Worm (Caenorhabditis elegans) whole organism, L3 larva: ENCODE results near the gene Y66A7A.7.

ENCODE experiments used
- R02D3.7 ChIP-seq: fragments of 150-350 bp; optimal IDR thresholded peaks from 2 replicates; lab custom pipeline; 2014; ENCODE audit warnings: missing biosample characterization, missing genetic modification characterization
- ceh-16 ChIP-seq: sonication (generic microtip); optimal IDR thresholded peaks from 2 replicates; lab custom pipeline; 2017; ENCODE audit warnings: missing biosample characterization, missing genetic modification characterization
- ceh-28 ChIP-seq: fragments of 150-350 bp; optimal IDR thresholded peaks from 2 replicates; lab custom pipeline; 2014; ENCODE audit warnings: missing biosample characterization, missing genetic modification reagents, missing genetic modification characterization
- daf-12 ChIP-seq: fragments of 150-350 bp; optimal IDR thresholded peaks from 2 replicates; lab custom pipeline; 2014; ENCODE audit warnings: missing biosample characterization, missing genetic modification reagents, missing genetic modification characterization
- egl-27 ChIP-seq: sonication (generic microtip); optimal IDR thresholded peaks from 4 replicates; lab custom pipeline; 2017; ENCODE audit warnings: missing biosample characterization, missing genetic modification reagents, missing genetic modification characterization
- egl-5 ChIP-seq: fragments of 150-350 bp; optimal IDR thresholded peaks from 2 replicates; lab custom pipeline; 2017; ENCODE audit warnings: missing biosample characterization, missing genetic modification reagents, missing genetic modification characterization, inconsistent platforms
- elt-1 ChIP-seq: fragments of 150-350 bp; optimal IDR thresholded peaks from 2 replicates; lab custom pipeline; 2014; ENCODE audit warnings: missing biosample characterization, missing genetic modification characterization
- elt-2 ChIP-seq: sonication (generic microtip); optimal IDR thresholded peaks from 2 replicates; lab custom pipeline; 2016; ENCODE audit warnings: missing genetic modification reagents, mild to moderate bottlenecking, missing genetic modification characterization, missing compliant biosample characterization
- elt-3 ChIP-seq, 3 experiments: fragments of 150-350 bp in 1 of 3; sonication (generic microtip) in 2 of 3; optimal IDR thresholded peaks; 2 replicates in 2 of 3; 4 replicates in 1 of 3; lab custom pipeline; 2014 to 2017; ENCODE audit warnings: missing biosample characterization in 3 of 3, missing genetic modification characterization in 3 of 3
- eor-1 ChIP-seq, 2 experiments: fragments of 150-350 bp; optimal IDR thresholded peaks; 2 replicates each; lab custom pipeline; 2014 to 2018; ENCODE audit warnings: missing biosample characterization in 2 of 2, missing genetic modification characterization in 2 of 2
- fkh-10 ChIP-seq: sonication (generic microtip); optimal IDR thresholded peaks from 2 replicates; lab custom pipeline; 2017; ENCODE audit warnings: missing biosample characterization, missing genetic modification reagents, missing genetic modification characterization
- fkh-2 ChIP-seq: fragments of 150-350 bp; optimal IDR thresholded peaks from 2 replicates; lab custom pipeline; 2014; ENCODE audit warnings: missing biosample characterization, missing genetic modification reagents, missing genetic modification characterization
- fos-1 ChIP-seq: fragments of 150-350 bp; optimal IDR thresholded peaks from 2 replicates; lab custom pipeline; 2014; ENCODE audit warnings: missing biosample characterization, missing genetic modification characterization
- jun-1 ChIP-seq: fragments of 150-350 bp; optimal IDR thresholded peaks from 2 replicates; lab custom pipeline; 2014; ENCODE audit warnings: missing biosample characterization, missing genetic modification reagents, missing genetic modification characterization
- lin-39 ChIP-seq: fragments of 150-350 bp; optimal IDR thresholded peaks from 2 replicates; lab custom pipeline; 2018; ENCODE audit warnings: missing biosample characterization, missing genetic modification reagents, missing genetic modification characterization
- mml-1 ChIP-seq: fragments of 150-350 bp; sonication (generic microtip); optimal IDR thresholded peaks from 3 replicates; lab custom pipeline; 2014; ENCODE audit warnings: missing biosample characterization, missing genetic modification characterization
- nfya-1 ChIP-seq: sonication (generic microtip); optimal IDR thresholded peaks from 2 replicates; lab custom pipeline; 2017; ENCODE audit warnings: missing genetic modification characterization, mild to moderate bottlenecking, missing compliant biosample characterization, antibody characterized with exemption, moderate library complexity; ENCODE audit not compliant: insufficient read depth
- nhr-11 ChIP-seq: fragments of 150-350 bp; optimal IDR thresholded peaks from 2 replicates; lab custom pipeline; 2014; ENCODE audit warnings: missing biosample characterization, missing genetic modification characterization
- nhr-23 ChIP-seq: fragments of 150-350 bp; optimal IDR thresholded peaks from 2 replicates; lab custom pipeline; 2014; ENCODE audit warnings: missing biosample characterization, missing genetic modification reagents, missing genetic modification characterization
- nhr-237 ChIP-seq: fragments of 150-350 bp; optimal IDR thresholded peaks from 2 replicates; lab custom pipeline; 2014; ENCODE audit warnings: missing biosample characterization, missing genetic modification characterization
- nhr-25 ChIP-seq: sonication (generic microtip); optimal IDR thresholded peaks from 2 replicates; lab custom pipeline; 2017; ENCODE audit warnings: missing biosample characterization, missing genetic modification characterization
- nhr-43 ChIP-seq: sonication (generic microtip); optimal IDR thresholded peaks from 2 replicates; lab custom pipeline; 2016; ENCODE audit warnings: mild to moderate bottlenecking, missing genetic modification characterization, missing compliant biosample characterization; ENCODE audit not compliant: poor library complexity, severe bottlenecking
- nhr-76 ChIP-seq: fragments of 150-350 bp; sonication (generic microtip); optimal IDR thresholded peaks from 5 replicates; lab custom pipeline; 2014; ENCODE audit warnings: missing biosample characterization, missing genetic modification characterization
- sea-2 ChIP-seq: fragments of 150-350 bp; sonication (generic microtip); optimal IDR thresholded peaks from 4 replicates; lab custom pipeline; 2014; ENCODE audit warnings: missing biosample characterization, missing genetic modification reagents, missing genetic modification characterization
- skn-1 ChIP-seq: fragments of 150-350 bp; optimal IDR thresholded peaks from 2 replicates; lab custom pipeline; 2014; ENCODE audit warnings: missing biosample characterization, missing genetic modification characterization
- unc-62 ChIP-seq: fragments of 150-350 bp; sonication (generic microtip); optimal IDR thresholded peaks from 4 replicates; lab custom pipeline; 2014; ENCODE audit warnings: missing biosample characterization, missing genetic modification reagents, missing genetic modification characterization
- ztf-11 ChIP-seq: fragments of 150-350 bp; optimal IDR thresholded peaks from 2 replicates; lab custom pipeline; 2014; ENCODE audit warnings: missing biosample characterization, missing genetic modification characterization

The Y66A7A.7 gene

ce11 chrIII:11616446-11616845 is 12.8 kb downstream of the Y66A7A.7 start, which contains the start of gene ceh-91:
ceh-91 (plus strand) TSS chrIII:11616746.
- no peak for TF ChIP-seq nhr-11 (tag; lab: Kevin White, UChicago)
- no peak for TF ChIP-seq nhr-237 (tag; lab: Kevin White, UChicago)
- no peak for TF ChIP-seq nhr-25 (tag; lab: Kevin White, UChicago)
- no peak for TF ChIP-seq R02D3.7 (tag; lab: Kevin White, UChicago)
- no peak for TF ChIP-seq daf-12 (tag; lab: Kevin White, UChicago)
- no peak for TF ChIP-seq fkh-10
- TF ChIP-seq ceh-16 (tag; lab: Kevin White, UChicago), result no peak

ce11 chrIII:11615802-11616201 is 13.5 kb downstream of the Y66A7A.7 start:
- no peak for TF ChIP-seq fkh-10

DNA sequence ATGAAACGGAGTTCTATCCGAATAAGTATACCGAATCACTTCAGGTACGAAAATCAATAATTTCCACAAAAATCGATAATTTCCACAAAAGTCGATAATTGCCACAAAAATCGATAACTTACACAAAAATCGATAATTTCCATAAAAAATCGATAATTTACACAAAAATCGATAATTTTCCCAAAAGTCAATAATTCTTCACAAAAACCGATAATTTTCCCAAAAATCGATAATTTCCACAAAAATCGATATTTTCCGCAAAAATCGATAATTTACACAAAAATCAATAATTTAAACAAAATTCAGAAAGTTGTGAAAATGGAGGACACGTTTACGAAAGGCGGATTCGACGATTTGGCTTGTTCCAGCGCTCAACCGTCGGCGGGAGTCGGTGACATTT is 14.4 kb downstream of the Y66A7A.7 start:
- TF ChIP-seq elt-3 (tag; optimal IDR thresholded peaks at IDR 0.05; lab: Kevin White, UChicago), result no peak
- no peak for TF ChIP-seq elt-1
- TF ChIP-seq ceh-28, result peak; percentile 99
- no peak for TF ChIP-seq mml-1 (tag; lab: Kevin White, UChicago)
- TF ChIP-seq, all 47 proteins: peak for 1

ce11 chrIII:11614325-11614724 is 14.9 kb downstream of the Y66A7A.7 start:
- peak; percentile 99 for TF ChIP-seq ceh-28

DNA sequence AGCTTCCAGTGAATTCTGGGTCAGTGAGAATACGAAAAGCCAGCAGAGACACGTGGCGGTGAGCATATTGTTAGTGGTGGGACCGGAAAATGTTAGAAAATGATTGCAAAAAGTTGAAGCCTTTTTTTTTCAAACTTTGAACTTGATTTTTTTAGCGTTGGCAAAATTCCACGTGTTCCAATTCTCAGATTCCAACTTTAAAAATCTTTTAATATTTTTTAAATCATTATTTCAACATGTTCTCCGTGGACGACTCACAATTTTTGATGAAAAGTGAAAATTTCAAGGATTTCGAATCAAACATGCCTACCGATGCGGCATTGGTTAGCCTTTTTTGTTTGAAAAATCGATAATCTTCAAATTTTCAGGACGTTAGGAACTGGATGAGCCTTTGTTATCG is 16.9 kb downstream of the Y66A7A.7 start, which contains the start of the genes Y66A7A.9 and Y66A7A.4:
Y66A7A.9 (minus strand) TSS at position 101 of the 400 bp plus-strand sequence.
Y66A7A.4 (plus strand) TSS at position 237 of the 400 bp plus-strand sequence.
- TF ChIP-seq ceh-16 (tag; lab: Kevin White, UChicago) (no peak), fos-1 (tag; lab: Kevin White, UChicago) (no peak), nhr-43 (tag; lab: Kevin White, UChicago) (no peak), jun-1 (tag; lab: Kevin White, UChicago) (no peak), ceh-28 (no peak), fkh-10 (no peak)

ce11 chrIII:11611618-11612247 is 17.5 kb downstream of the Y66A7A.7 start:
- TF ChIP-seq egl-27 (tag; lab: Kevin White, UChicago), result no peak
- no peak for TF ChIP-seq nhr-76
- TF ChIP-seq nhr-23 (tag; lab: Kevin White, UChicago), result no peak
- no peak for TF ChIP-seq lin-39 (tag; lab: Kevin White, UChicago)
- TF ChIP-seq nfya-1 (tag; lab: Kevin White, UChicago), result no peak

- TF ChIP-seq eor-1 (tag; optimal IDR thresholded peaks at IDR 0.05; lab: Kevin White, UChicago) (no peak), fos-1 (tag; lab: Kevin White, UChicago) (no peak), nhr-25 (tag; lab: Kevin White, UChicago) (no peak), nhr-23 (tag; lab: Kevin White, UChicago) (no peak), elt-2 (no peak), nhr-76 (no peak), ztf-11 (no peak), egl-5 (tag; lab: Kevin White, UChicago) (no peak), nhr-43 (tag; lab: Kevin White, UChicago) (no peak), unc-62 (GFP tag; lab: Kevin White, UChicago) (no peak), elt-3 (tag; optimal IDR thresholded peaks at IDR 0.05; lab: Kevin White, UChicago) (no peak), fkh-2 (tag; lab: Kevin White, UChicago) (no peak)
These were observed 19.7 kb downstream of the Y66A7A.7 start, which contains the start of gene Y66D12A.30 for ce11 chrIII:11609568-11609967. Y66D12A.30 (plus strand) TSS chrIII:11609868.

ce11 chrIII:11607870-11608269 is 21.4 kb downstream of the Y66A7A.7 start, which contains the start of gene Y66D12A.1:
Y66D12A.1 (plus strand) TSS chrIII:11608170.
- TF ChIP-seq ceh-28 (no peak), nhr-237 (tag; lab: Kevin White, UChicago) (no peak), nhr-11 (tag; lab: Kevin White, UChicago) (no peak), R02D3.7 (tag; lab: Kevin White, UChicago) (no peak), skn-1 (tag; lab: Kevin White, UChicago) (no peak), elt-1 (no peak), sea-2 (GFP tag; lab: Kevin White, UChicago) (no peak)
